Worm (Caenorhabditis elegans) whole organism, L2 larva: ENCODE results near the gene C08D8.7.

ENCODE experiments used
- C34F6.9 ChIP-seq: fragments of 150-350 bp; optimal IDR thresholded peaks from 2 replicates; lab custom pipeline; 2014; ENCODE audit warnings: missing biosample characterization, missing genetic modification characterization
- F13H6.1 ChIP-seq: sonication (generic microtip); optimal IDR thresholded peaks from 2 replicates; lab custom pipeline; 2016; ENCODE audit warnings: missing genetic modification characterization, missing compliant biosample characterization
- R02D3.7 ChIP-seq: fragments of 150-350 bp; optimal IDR thresholded peaks from 2 replicates; lab custom pipeline; 2014; ENCODE audit warnings: missing biosample characterization, missing genetic modification characterization
- Y55F3AM.14 ChIP-seq: fragments of 200-800 bp; sonication (Bioruptor generic); optimal IDR thresholded peaks from 2 replicates; lab custom pipeline; 2018; ENCODE audit warnings: mild to moderate bottlenecking, missing genetic modification characterization, missing compliant biosample characterization
- ZK546.5 ChIP-seq: sonication (generic microtip); optimal IDR thresholded peaks from 2 replicates; lab custom pipeline; 2017; ENCODE audit warnings: missing biosample characterization, missing genetic modification characterization
- alr-1 ChIP-seq: fragments of 150-350 bp; optimal IDR thresholded peaks from 2 replicates; lab custom pipeline; 2014; ENCODE audit warnings: missing biosample characterization, missing genetic modification characterization
- aly-2 ChIP-seq: fragments of 150-350 bp; optimal IDR thresholded peaks from 2 replicates; lab custom pipeline; 2014; ENCODE audit warnings: missing biosample characterization, missing genetic modification characterization
- ama-1 ChIP-seq: fragments of 150-350 bp; optimal IDR thresholded peaks from 2 replicates; lab custom pipeline; 2018; ENCODE audit warnings: inconsistent platforms
- blmp-1 ChIP-seq: sonication (generic microtip); optimal IDR thresholded peaks from 2 replicates; lab custom pipeline; 2017; ENCODE audit warnings: missing genetic modification characterization, mild to moderate bottlenecking, missing compliant biosample characterization, antibody characterized with exemption, moderate library complexity; ENCODE audit not compliant: insufficient read depth
- ceh-16 ChIP-seq: fragments of 150-350 bp; optimal IDR thresholded peaks from 2 replicates; lab custom pipeline; 2014; ENCODE audit warnings: missing biosample characterization, missing genetic modification characterization
- crh-2 ChIP-seq: sonication (generic microtip); optimal IDR thresholded peaks from 2 replicates; lab custom pipeline; 2017; ENCODE audit warnings: missing biosample characterization, missing genetic modification characterization
- dmd-4 ChIP-seq: sonication (generic microtip); optimal IDR thresholded peaks from 2 replicates; lab custom pipeline; 2017; ENCODE audit warnings: missing biosample characterization, missing genetic modification characterization
- egl-27 ChIP-seq: sonication (generic microtip); optimal IDR thresholded peaks from 3 replicates; lab custom pipeline; 2017; ENCODE audit warnings: missing biosample characterization, missing genetic modification reagents, missing genetic modification characterization
- elt-1 ChIP-seq: fragments of 150-350 bp; optimal IDR thresholded peaks from 2 replicates; lab custom pipeline; 2014; ENCODE audit warnings: missing biosample characterization, missing genetic modification characterization
- elt-3 ChIP-seq: sonication (generic microtip); optimal IDR thresholded peaks from 2 replicates; lab custom pipeline; 2017; ENCODE audit warnings: missing biosample characterization, missing genetic modification characterization
- fos-1 ChIP-seq: fragments of 150-350 bp; optimal IDR thresholded peaks from 2 replicates; lab custom pipeline; 2014; ENCODE audit warnings: missing biosample characterization, missing genetic modification characterization
- gmeb-1 ChIP-seq: fragments of 150-350 bp; optimal IDR thresholded peaks from 2 replicates; lab custom pipeline; 2014; ENCODE audit warnings: missing biosample characterization, missing genetic modification characterization
- lin-11 ChIP-seq: fragments of 150-350 bp; sonication (generic microtip); optimal IDR thresholded peaks from 2 replicates; lab custom pipeline; 2014; ENCODE audit warnings: missing biosample characterization, missing genetic modification characterization, inconsistent platforms, mixed read lengths
- lin-13 ChIP-seq: fragments of 150-350 bp; optimal IDR thresholded peaks from 2 replicates; lab custom pipeline; 2014; ENCODE audit warnings: missing biosample characterization, missing genetic modification reagents, missing genetic modification characterization
- lin-39 ChIP-seq: fragments of 150-350 bp; optimal IDR thresholded peaks from 2 replicates; lab custom pipeline; 2014; ENCODE audit warnings: missing biosample characterization, missing genetic modification reagents, missing genetic modification characterization
- lsy-2 ChIP-seq, 2 experiments: fragments of 150-350 bp in 1 of 2; sonication (generic microtip) in 1 of 2; optimal IDR thresholded peaks; 2 replicates each; lab custom pipeline; 2014 to 2017; ENCODE audit warnings: missing biosample characterization in 2 of 2, missing genetic modification characterization in 2 of 2
- mab-5 ChIP-seq: fragments of 150-350 bp; optimal IDR thresholded peaks from 2 replicates; lab custom pipeline; 2014; ENCODE audit warnings: missing biosample characterization, missing genetic modification characterization
- mbf-1 ChIP-seq: sonication (generic microtip); optimal IDR thresholded peaks from 2 replicates; lab custom pipeline; 2017; ENCODE audit warnings: missing biosample characterization, missing genetic modification characterization
- mdl-1 ChIP-seq, 2 experiments: fragments of 150-350 bp in 1 of 2; sonication (generic microtip) in 1 of 2; optimal IDR thresholded peaks; 2 replicates each; lab custom pipeline; 2017; ENCODE audit warnings: missing biosample characterization in 2 of 2, missing genetic modification characterization in 2 of 2
- nhr-10 ChIP-seq: sonication (generic microtip); optimal IDR thresholded peaks from 2 replicates; lab custom pipeline; 2017; ENCODE audit warnings: missing biosample characterization, missing genetic modification characterization
- nhr-11 ChIP-seq: fragments of 150-350 bp; optimal IDR thresholded peaks from 2 replicates; lab custom pipeline; 2014; ENCODE audit warnings: missing biosample characterization, missing genetic modification characterization
- nhr-12 ChIP-seq: fragments of 150-350 bp; optimal IDR thresholded peaks from 2 replicates; lab custom pipeline; 2014; ENCODE audit warnings: missing biosample characterization, missing genetic modification characterization
- nhr-129 ChIP-seq: fragments of 150-350 bp; optimal IDR thresholded peaks from 2 replicates; lab custom pipeline; 2014; ENCODE audit warnings: missing biosample characterization, missing genetic modification characterization
- nhr-21 ChIP-seq: fragments of 150-350 bp; optimal IDR thresholded peaks from 2 replicates; lab custom pipeline; 2014; ENCODE audit warnings: missing biosample characterization, missing genetic modification characterization
- nhr-23 ChIP-seq: fragments of 150-350 bp; optimal IDR thresholded peaks from 2 replicates; lab custom pipeline; 2014; ENCODE audit warnings: missing biosample characterization, missing genetic modification reagents, missing genetic modification characterization
- nhr-237 ChIP-seq: fragments of 150-350 bp; optimal IDR thresholded peaks from 2 replicates; lab custom pipeline; 2014; ENCODE audit warnings: missing biosample characterization, missing genetic modification characterization
- nhr-25 ChIP-seq: fragments of 150-350 bp; sonication (generic microtip); optimal IDR thresholded peaks from 3 replicates; lab custom pipeline; 2014; ENCODE audit warnings: missing biosample characterization, missing genetic modification characterization
- nhr-6 ChIP-seq: fragments of 150-350 bp; optimal IDR thresholded peaks from 2 replicates; lab custom pipeline; 2014; ENCODE audit warnings: missing biosample characterization, missing genetic modification characterization
- nhr-77 ChIP-seq: fragments of 150-350 bp; optimal IDR thresholded peaks from 2 replicates; lab custom pipeline; 2014; ENCODE audit warnings: missing biosample characterization, missing genetic modification characterization
- peb-1 ChIP-seq: fragments of 150-350 bp; optimal IDR thresholded peaks from 2 replicates; lab custom pipeline; 2014; ENCODE audit warnings: missing biosample characterization, missing genetic modification characterization
- sem-4 ChIP-seq: fragments of 150-350 bp; optimal IDR thresholded peaks from 2 replicates; lab custom pipeline; 2014; ENCODE audit warnings: missing biosample characterization, missing genetic modification reagents, missing genetic modification characterization
- skn-1 ChIP-seq: sonication (generic microtip); optimal IDR thresholded peaks from 2 replicates; lab custom pipeline; 2017; ENCODE audit warnings: missing biosample characterization, missing genetic modification characterization
- sma-3 ChIP-seq: sonication (generic microtip); optimal IDR thresholded peaks from 2 replicates; lab custom pipeline; 2016; ENCODE audit warnings: missing genetic modification reagents, missing genetic modification characterization, missing compliant biosample characterization
- sma-9 ChIP-seq, 2 experiments: fragments of 150-350 bp in 1 of 2; sonication (generic microtip) in 1 of 2; optimal IDR thresholded peaks; 2 replicates each; lab custom pipeline; 2014 to 2016; ENCODE audit warnings: missing genetic modification characterization in 2 of 2, mild to moderate bottlenecking in 1 of 2, missing biosample characterization in 1 of 2, missing compliant biosample characterization in 1 of 2, missing genetic modification reagents in 1 of 2, moderate library complexity in 1 of 2
- snpc-4 ChIP-seq: fragments of 150-350 bp; optimal IDR thresholded peaks from 2 replicates; lab custom pipeline; 2014; ENCODE audit warnings: missing biosample characterization, missing genetic modification characterization
- unc-39 ChIP-seq: fragments of 150-350 bp; optimal IDR thresholded peaks from 2 replicates; lab custom pipeline; 2014; ENCODE audit warnings: missing biosample characterization, missing genetic modification characterization
- unc-55 ChIP-seq: fragments of 150-350 bp; sonication (generic microtip); optimal IDR thresholded peaks from 3 replicates; lab custom pipeline; 2014; ENCODE audit warnings: missing biosample characterization, missing genetic modification reagents, missing genetic modification characterization
- unc-62 ChIP-seq: fragments of 150-350 bp; optimal IDR thresholded peaks from 2 replicates; lab custom pipeline; 2014; ENCODE audit warnings: missing biosample characterization, missing genetic modification reagents, missing genetic modification characterization
- zag-1 ChIP-seq: fragments of 150-350 bp; optimal IDR thresholded peaks from 2 replicates; lab custom pipeline; 2014; ENCODE audit warnings: missing biosample characterization, missing genetic modification characterization
- ztf-1 ChIP-seq: fragments of 200-800 bp; sonication (Bioruptor generic); conservative IDR thresholded peaks from 2 replicates; pipeline ENCODE4 v1.3.6; 2022; ENCODE audit warnings: missing genetic modification characterization, missing compliant biosample characterization
- ztf-11 ChIP-seq: sonication (generic microtip); optimal IDR thresholded peaks from 2 replicates; lab custom pipeline; 2017; ENCODE audit warnings: missing biosample characterization, missing genetic modification characterization
- ztf-4 ChIP-seq: fragments of 150-350 bp; optimal IDR thresholded peaks from 2 replicates; lab custom pipeline; 2014; ENCODE audit warnings: missing biosample characterization, missing genetic modification characterization

Gene C08D8.7

ce11 chrV:8342416-8342815 lies 1.4 kb downstream of the C08D8.7 start:
- no peak for TF ChIP-seq elt-1 (tag; lab: Kevin White, UChicago)
- TF ChIP-seq ama-1, result no peak
- no peak for TF ChIP-seq lin-13 (GFP tag; lab: Kevin White, UChicago)
- TF ChIP-seq nhr-129, result no peak
- TF ChIP-seq Y55F3AM.14 (GFP tag; lab: Kevin White, UChicago), result no peak
- no peak for TF ChIP-seq zag-1 (tag; lab: Kevin White, UChicago)
- TF ChIP-seq egl-27 (tag; lab: Kevin White, UChicago), result no peak
- no peak for TF ChIP-seq ztf-11 (tag; lab: Kevin White, UChicago)
- TF ChIP-seq nhr-12 (tag; lab: Kevin White, UChicago), result no peak
- TF ChIP-seq nhr-77 (tag; lab: Kevin White, UChicago), result no peak
- no peak for TF ChIP-seq ceh-16 (tag; lab: Kevin White, UChicago)
- TF ChIP-seq unc-55 (GFP tag; lab: Kevin White, UChicago), result no peak

DNA sequence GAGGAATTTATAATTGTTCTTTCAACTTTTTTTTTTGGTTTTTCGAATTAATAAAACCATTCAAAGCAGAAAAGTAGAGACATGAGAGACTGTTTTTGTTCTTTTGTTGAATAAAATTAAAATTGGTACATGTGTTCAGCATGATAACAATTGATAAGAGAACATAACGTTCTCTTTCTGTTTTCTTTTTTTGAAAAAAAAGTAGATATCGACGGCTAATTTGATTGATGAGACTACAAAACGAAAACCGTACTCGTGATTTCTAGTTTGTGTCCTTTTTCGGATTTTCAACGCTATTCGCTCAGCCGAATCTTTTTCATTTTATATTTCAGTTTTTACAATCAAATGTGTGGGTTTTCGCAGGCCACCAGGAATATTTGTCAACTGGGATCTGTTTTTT lies 4.4 kb downstream of the C08D8.7 start, which contains the start of gene C08D8.1:
C08D8.1 (plus strand) TSS at position 324 of the 400 bp plus-strand sequence.
- TF ChIP-seq lin-39 (no peak), C34F6.9 (tag; lab: Kevin White, UChicago) (no peak), ztf-11 (tag; lab: Kevin White, UChicago) (no peak), lin-11 (tag; lab: Kevin White, UChicago) (no peak), snpc-4 (no peak), nhr-11 (tag; lab: Kevin White, UChicago) (no peak), gmeb-1 (tag; lab: Kevin White, UChicago) (no peak), unc-55 (GFP tag; lab: Kevin White, UChicago) (no peak), R02D3.7 (no peak), elt-3 (tag; lab: Kevin White, UChicago) (no peak), skn-1 (tag; lab: Kevin White, UChicago) (no peak)

DNA sequence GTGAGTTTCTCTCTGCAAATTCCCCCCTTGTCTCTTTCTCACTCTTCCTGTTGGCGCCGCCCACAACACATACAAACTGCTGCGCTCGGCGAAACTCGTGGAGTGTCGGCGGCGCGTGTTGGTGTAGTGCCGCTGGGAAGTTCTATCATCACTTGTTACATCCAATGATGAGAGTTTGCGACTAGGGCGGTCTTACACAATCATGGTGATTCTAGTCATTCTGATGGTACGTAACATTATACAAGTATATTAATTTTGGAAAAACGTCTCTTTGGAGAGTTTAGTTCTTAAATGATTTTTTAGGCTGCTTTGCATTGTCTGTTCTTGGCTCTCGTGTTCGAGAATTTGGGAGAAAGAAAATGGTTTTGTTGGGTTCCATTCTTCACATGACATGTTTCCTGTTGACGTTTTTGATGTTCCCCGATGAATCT lies 8.0 kb downstream of the C08D8.7 start:
- no peak for TF ChIP-seq nhr-23
- no peak for TF ChIP-seq nhr-11 (tag; lab: Kevin White, UChicago)
- peak; percentile 74 for TF ChIP-seq egl-27 (tag; lab: Kevin White, UChicago)
- TF ChIP-seq ztf-11 (tag; lab: Kevin White, UChicago), result no peak
- TF ChIP-seq aly-2, result no peak
- TF ChIP-seq snpc-4, result peak; percentile 99
- peak; percentile 46 for TF ChIP-seq zag-1 (tag; lab: Kevin White, UChicago)
- TF ChIP-seq Y55F3AM.14 (GFP tag; lab: Kevin White, UChicago), result peak; percentile 73
- TF ChIP-seq sem-4 (tag; lab: Kevin White, UChicago), result peak; percentile 29
- peak; percentile 64 for TF ChIP-seq nhr-129
- TF ChIP-seq C34F6.9 (tag; lab: Kevin White, UChicago), result no peak
- TF ChIP-seq unc-62 (GFP tag; lab: Kevin White, UChicago), result peak; percentile 30
- TF ChIP-seq mdl-1 (tag; optimal IDR thresholded peaks at IDR 0.05; lab: Kevin White, UChicago), result peak in 1 of 2 experiments; percentile 27
- no peak for TF ChIP-seq nhr-77 (tag; lab: Kevin White, UChicago)
- TF ChIP-seq sma-9 (GFP tag; optimal IDR thresholded peaks at IDR 0.05; lab: Kevin White, UChicago), result peak; percentile 97
- TF ChIP-seq sma-9 (tag; optimal IDR thresholded peaks at IDR 0.05; lab: Kevin White, UChicago), result no peak
- TF ChIP-seq ZK546.5, result peak; percentile 13
- no peak for TF ChIP-seq unc-39 (tag; lab: Kevin White, UChicago)
- TF ChIP-seq gmeb-1 (tag; lab: Kevin White, UChicago), result peak; percentile 88
- TF ChIP-seq nhr-21, result peak; percentile 77
- peak; percentile 47 for TF ChIP-seq ceh-16 (tag; lab: Kevin White, UChicago)
- TF ChIP-seq nhr-25 (tag; lab: Kevin White, UChicago), result peak; percentile 56
- TF ChIP-seq lsy-2 (tag; optimal IDR thresholded peaks at IDR 0.05; lab: Kevin White, UChicago), result peak; percentile 56 to 82
- no peak for TF ChIP-seq alr-1
- peak; percentile 47 for TF ChIP-seq mab-5 (tag; lab: Kevin White, UChicago)
- TF ChIP-seq nhr-237, result peak; percentile 69
- peak; percentile 89 for TF ChIP-seq crh-2 (tag; lab: Kevin White, UChicago)
- TF ChIP-seq lin-11 (tag; lab: Kevin White, UChicago), result no peak
- TF ChIP-seq elt-3 (tag; lab: Kevin White, UChicago), result no peak
- TF ChIP-seq dmd-4 (tag; lab: Kevin White, UChicago), result no peak
- no peak for TF ChIP-seq lin-39
- TF ChIP-seq ztf-1 (GFP tag; lab: Robert Waterston, UW), result no peak
- TF ChIP-seq ztf-4 (tag; lab: Kevin White, UChicago), result peak; percentile 62
- peak; percentile 84 for TF ChIP-seq fos-1 (tag; lab: Kevin White, UChicago)
- peak; percentile 51 for TF ChIP-seq nhr-6 (tag; lab: Kevin White, UChicago)
- TF ChIP-seq sma-3 (GFP tag; lab: Kevin White, UChicago), result peak; percentile 94
- peak; percentile 75 for TF ChIP-seq lin-13 (GFP tag; lab: Kevin White, UChicago)
- peak; percentile 98 for TF ChIP-seq ama-1
- peak; percentile 21 for TF ChIP-seq blmp-1 (tag; lab: Kevin White, UChicago)
- no peak for TF ChIP-seq peb-1
- no peak for TF ChIP-seq nhr-12 (tag; lab: Kevin White, UChicago)
- TF ChIP-seq mbf-1, result no peak
- TF ChIP-seq nhr-10 (tag; lab: Kevin White, UChicago), result peak; percentile 56
- peak; percentile 89 for TF ChIP-seq F13H6.1
- TF ChIP-seq elt-1 (tag; lab: Kevin White, UChicago), result no peak
